Worm (Caenorhabditis elegans) whole organism, L1 larva: ENCODE results near the gene K04A8.1.

Experiments used
- C04F5.9 ChIP-seq: sonication (generic microtip); optimal IDR thresholded peaks from 2 replicates; lab custom pipeline; 2016; ENCODE audit warnings: missing genetic modification characterization, missing compliant biosample characterization
- C16A3.4 ChIP-seq: fragments of 150-350 bp; optimal IDR thresholded peaks from 2 replicates; lab custom pipeline; 2014; ENCODE audit warnings: missing biosample characterization, missing genetic modification characterization
- C34B4.2 ChIP-seq: sonication (generic microtip); optimal IDR thresholded peaks from 2 replicates; lab custom pipeline; 2017; ENCODE audit warnings: mild to moderate bottlenecking, missing genetic modification characterization, missing compliant biosample characterization
- F16B12.6 ChIP-seq: fragments of 150-350 bp; optimal IDR thresholded peaks from 2 replicates; lab custom pipeline; 2014; ENCODE audit warnings: missing biosample characterization, missing genetic modification characterization
- alr-1 ChIP-seq: fragments of 200-800 bp; sonication (Bioruptor generic); optimal IDR thresholded peaks from 2 replicates; lab custom pipeline; 2018; ENCODE audit warnings: borderline replicate concordance, mild to moderate bottlenecking, missing genetic modification characterization, missing compliant biosample characterization
- ama-1 ChIP-seq: fragments of 150-350 bp; optimal IDR thresholded peaks from 2 replicates; lab custom pipeline; 2014
- blmp-1 ChIP-seq: fragments of 150-350 bp; optimal IDR thresholded peaks from 2 replicates; lab custom pipeline; 2014; ENCODE audit warnings: missing biosample characterization, missing genetic modification characterization
- ceh-63 ChIP-seq: fragments of 200-800 bp; sonication (Bioruptor generic); optimal IDR thresholded peaks from 2 replicates; lab custom pipeline; 2018; ENCODE audit warnings: mild to moderate bottlenecking, missing genetic modification characterization, missing compliant biosample characterization
- ceh-8 ChIP-seq: fragments of 200-800 bp; sonication (Bioruptor generic); optimal IDR thresholded peaks from 2 replicates; lab custom pipeline; 2018; ENCODE audit warnings: mild to moderate bottlenecking, missing genetic modification characterization, moderate library complexity, missing compliant biosample characterization
- ces-1 ChIP-seq: fragments of 150-350 bp; optimal IDR thresholded peaks from 2 replicates; lab custom pipeline; 2014; ENCODE audit warnings: missing biosample characterization, missing genetic modification reagents, missing genetic modification characterization
- dpl-1 ChIP-seq, 3 experiments: fragments of 150-350 bp in 2 of 3; sonication (generic microtip) in 1 of 3; optimal IDR thresholded peaks; 2 replicates each; lab custom pipeline; 2014 to 2017; ENCODE audit warnings: missing biosample characterization in 3 of 3, missing genetic modification characterization in 3 of 3, missing genetic modification reagents in 3 of 3
- efl-1 ChIP-seq, 4 experiments: fragments of 150-350 bp; optimal IDR thresholded peaks in 3 of 4; peaks in 1 of 4; 1 replicate in 1 of 4; 2 replicates in 3 of 4; lab custom pipeline; 2014; ENCODE audit warnings: missing biosample characterization in 2 of 4, missing genetic modification characterization in 2 of 4, missing genetic modification reagents in 2 of 4
- elt-3 ChIP-seq, 6 experiments: fragments of 150-350 bp in 1 of 6; sonication (generic microtip); optimal IDR thresholded peaks; 2 replicates each; lab custom pipeline; 2017 to 2018; ENCODE audit warnings: missing biosample characterization in 6 of 6, missing genetic modification characterization in 6 of 6, inconsistent platforms in 1 of 6
- ets-5 ChIP-seq: fragments of 200-800 bp; sonication (Bioruptor generic); IDR thresholded peaks from 2 replicates; pipeline ENCODE4 v1.3.6; 2022; ENCODE audit warnings: missing genetic modification characterization, missing compliant biosample characterization
- fkh-4 ChIP-seq: sonication (generic microtip); optimal IDR thresholded peaks from 2 replicates; lab custom pipeline; 2016; ENCODE audit warnings: missing compliant biosample characterization, missing genetic modification characterization, borderline replicate concordance
- fkh-8 ChIP-seq: sonication (generic microtip); optimal IDR thresholded peaks from 2 replicates; lab custom pipeline; 2016; ENCODE audit warnings: mild to moderate bottlenecking, missing genetic modification characterization, missing compliant biosample characterization
- hlh-17 ChIP-seq: fragments of 200-800 bp; sonication (Bioruptor generic); optimal IDR thresholded peaks from 2 replicates; lab custom pipeline; 2018; ENCODE audit warnings: missing genetic modification characterization, mild to moderate bottlenecking, missing compliant biosample characterization, moderate library complexity, borderline replicate concordance
- irx-1 ChIP-seq: sonication (generic microtip); optimal IDR thresholded peaks from 2 replicates; lab custom pipeline; 2016; ENCODE audit warnings: missing genetic modification characterization, missing compliant biosample characterization
- isw-1 ChIP-seq: fragments of 200-800 bp; sonication (Bioruptor generic); IDR thresholded peaks from 2 replicates; pipeline ENCODE4 v1.3.6; 2022; ENCODE audit warnings: missing genetic modification characterization, missing compliant biosample characterization
- jun-1 ChIP-seq: fragments of 150-350 bp; optimal IDR thresholded peaks from 2 replicates; lab custom pipeline; 2014; ENCODE audit warnings: missing biosample characterization, missing genetic modification reagents, missing genetic modification characterization
- lin-14 ChIP-seq: fragments of 200-800 bp; sonication (Bioruptor generic); optimal IDR thresholded peaks from 2 replicates; lab custom pipeline; 2018; ENCODE audit warnings: mild to moderate bottlenecking, missing genetic modification characterization, moderate library complexity, missing compliant biosample characterization
- lin-15B ChIP-seq: fragments of 150-350 bp; sonication (generic microtip); optimal IDR thresholded peaks from 3 replicates; lab custom pipeline; 2014; ENCODE audit warnings: missing biosample characterization, missing genetic modification characterization
- lsy-2 ChIP-seq, 2 experiments: fragments of 150-350 bp; optimal IDR thresholded peaks; 2 replicates each; lab custom pipeline; 2014; ENCODE audit warnings: missing biosample characterization in 2 of 2, missing genetic modification characterization in 2 of 2
- mdl-1 ChIP-seq, 2 experiments: fragments of 150-350 bp; optimal IDR thresholded peaks; 2 replicates each; lab custom pipeline; 2014 to 2017; ENCODE audit warnings: missing biosample characterization in 2 of 2, missing genetic modification characterization in 2 of 2, inconsistent platforms in 1 of 2
- mep-1 ChIP-seq: fragments of 150-350 bp; optimal IDR thresholded peaks from 2 replicates; lab custom pipeline; 2014; ENCODE audit warnings: missing biosample characterization, missing genetic modification characterization
- nhr-19 ChIP-seq: fragments of 200-800 bp; sonication (Bioruptor generic); conservative IDR thresholded peaks from 2 replicates; pipeline ENCODE4 v1.3.6; 2022; ENCODE audit warnings: missing genetic modification characterization, missing compliant biosample characterization
- nhr-20 ChIP-seq: sonication (generic microtip); optimal IDR thresholded peaks from 2 replicates; lab custom pipeline; 2016; ENCODE audit warnings: mild to moderate bottlenecking, missing genetic modification characterization, missing compliant biosample characterization
- nhr-28 ChIP-seq: fragments of 150-350 bp; optimal IDR thresholded peaks from 2 replicates; lab custom pipeline; 2014; ENCODE audit warnings: missing biosample characterization, missing genetic modification characterization
- nhr-47 ChIP-seq: sonication (generic microtip); optimal IDR thresholded peaks from 2 replicates; lab custom pipeline; 2016; ENCODE audit warnings: mild to moderate bottlenecking, missing genetic modification characterization, moderate library complexity, missing compliant biosample characterization
- nhr-71 ChIP-seq: sonication (generic microtip); optimal IDR thresholded peaks from 2 replicates; lab custom pipeline; 2016; ENCODE audit warnings: mild to moderate bottlenecking, missing genetic modification characterization, moderate library complexity, missing compliant biosample characterization
- nhr-76 ChIP-seq: sonication (generic microtip); optimal IDR thresholded peaks from 2 replicates; lab custom pipeline; 2017; ENCODE audit warnings: missing biosample characterization, missing genetic modification characterization
- nhr-84 ChIP-seq: sonication (generic microtip); optimal IDR thresholded peaks from 2 replicates; lab custom pipeline; 2017; ENCODE audit warnings: missing biosample characterization, missing genetic modification characterization
- nhr-85 ChIP-seq: sonication (generic microtip); peaks from one replicate; lab custom pipeline; 2016; ENCODE audit warnings: missing genetic modification characterization, inconsistent platforms, missing compliant biosample characterization
- nhr-90 ChIP-seq: sonication (generic microtip); optimal IDR thresholded peaks from 2 replicates; lab custom pipeline; 2016; ENCODE audit warnings: mild to moderate bottlenecking, missing genetic modification characterization, missing compliant biosample characterization; ENCODE audit not compliant: poor library complexity
- pax-3 ChIP-seq: fragments of 200-800 bp; sonication (Bioruptor generic); optimal IDR thresholded peaks from 2 replicates; lab custom pipeline; 2018; ENCODE audit warnings: mild to moderate bottlenecking, missing genetic modification characterization, moderate library complexity, missing compliant biosample characterization
- rnt-1 ChIP-seq: sonication (generic microtip); optimal IDR thresholded peaks from 2 replicates; lab custom pipeline; 2016; ENCODE audit warnings: mild to moderate bottlenecking, missing genetic modification characterization, moderate library complexity, missing compliant biosample characterization
- skn-1 ChIP-seq: fragments of 150-350 bp; optimal IDR thresholded peaks from 2 replicates; lab custom pipeline; 2014; ENCODE audit warnings: missing biosample characterization, missing genetic modification characterization
- snpc-4 ChIP-seq: fragments of 150-350 bp; optimal IDR thresholded peaks from 2 replicates; lab custom pipeline; 2014; ENCODE audit warnings: missing biosample characterization, missing genetic modification characterization
- snu-23 ChIP-seq: sonication (generic microtip); optimal IDR thresholded peaks from 2 replicates; lab custom pipeline; 2016; ENCODE audit warnings: missing genetic modification characterization, missing compliant biosample characterization
- sox-4 ChIP-seq: sonication (generic microtip); optimal IDR thresholded peaks from 2 replicates; lab custom pipeline; 2016; ENCODE audit warnings: missing genetic modification characterization, missing compliant biosample characterization
- sptf-1 ChIP-seq: fragments of 150-350 bp; optimal IDR thresholded peaks from 2 replicates; lab custom pipeline; 2014; ENCODE audit warnings: missing biosample characterization, missing genetic modification characterization
- sup-37 ChIP-seq: fragments of 200-800 bp; sonication (Bioruptor generic); optimal IDR thresholded peaks from 2 replicates; lab custom pipeline; 2018; ENCODE audit warnings: mild to moderate bottlenecking, missing genetic modification characterization, missing compliant biosample characterization
- tbx-2 ChIP-seq: sonication (generic microtip); optimal IDR thresholded peaks from 2 replicates; lab custom pipeline; 2016; ENCODE audit warnings: missing genetic modification characterization, missing compliant biosample characterization
- unc-86 ChIP-seq: sonication (generic microtip); optimal IDR thresholded peaks from 2 replicates; lab custom pipeline; 2016; ENCODE audit warnings: missing genetic modification characterization, missing compliant biosample characterization

The K04A8.1 gene

DNA sequence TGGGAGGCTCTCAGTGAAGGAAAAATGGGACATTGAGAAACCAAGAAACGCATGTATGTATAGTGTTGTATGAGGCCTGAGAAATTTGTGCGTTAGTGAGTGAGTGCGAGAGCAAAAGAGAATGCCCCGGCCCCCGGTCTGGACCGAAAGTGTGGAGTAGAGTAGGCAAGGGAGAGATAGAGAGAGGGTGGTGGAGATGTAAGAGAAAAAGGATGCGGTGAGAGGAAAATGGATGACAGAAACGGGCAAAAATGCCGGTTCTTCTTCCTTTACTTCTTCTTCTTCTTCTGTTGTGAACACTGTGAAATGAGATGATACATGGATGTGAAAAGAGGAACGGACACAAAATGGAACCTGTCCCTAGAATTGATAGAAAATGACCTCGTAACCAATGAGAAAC is 27.8 kb upstream of the K04A8.1 start (continued):
- TF ChIP-seq nhr-19 (GFP tag; lab: Robert Waterston, UW) (no peak), skn-1 (tag; lab: Kevin White, UChicago) (no peak), lsy-2 (tag; optimal IDR thresholded peaks at IDR 0.05; lab: Kevin White, UChicago) (peak in 1 of 2 experiments; percentile 48), sup-37 (GFP tag; lab: Kevin White, UChicago) (no peak), mep-1 (no peak), unc-86 (tag; lab: Kevin White, UChicago) (no peak), fkh-4 (tag; lab: Kevin White, UChicago) (no peak), isw-1 (GFP tag; lab: Robert Waterston, UW) (no peak), fkh-8 (tag; lab: Kevin White, UChicago) (no peak), nhr-84 (tag; lab: Kevin White, UChicago) (no peak), lin-15B (tag; lab: Kevin White, UChicago) (no peak), ama-1 (no peak), jun-1 (tag; lab: Kevin White, UChicago) (no peak), irx-1 (tag; lab: Kevin White, UChicago) (no peak), rnt-1 (tag; lab: Kevin White, UChicago) (peak; percentile 30), nhr-90 (no peak), pax-3 (tag; lab: Kevin White, UChicago) (no peak), ceh-63 (GFP tag; lab: Kevin White, UChicago) (no peak), ceh-8 (no peak), F16B12.6 (tag; lab: Kevin White, UChicago) (no peak), nhr-47 (tag; lab: Kevin White, UChicago) (no peak), nhr-28 (tag; lab: Kevin White, UChicago) (no peak), snpc-4 (tag; lab: Kevin White, UChicago) (no peak)

DNA sequence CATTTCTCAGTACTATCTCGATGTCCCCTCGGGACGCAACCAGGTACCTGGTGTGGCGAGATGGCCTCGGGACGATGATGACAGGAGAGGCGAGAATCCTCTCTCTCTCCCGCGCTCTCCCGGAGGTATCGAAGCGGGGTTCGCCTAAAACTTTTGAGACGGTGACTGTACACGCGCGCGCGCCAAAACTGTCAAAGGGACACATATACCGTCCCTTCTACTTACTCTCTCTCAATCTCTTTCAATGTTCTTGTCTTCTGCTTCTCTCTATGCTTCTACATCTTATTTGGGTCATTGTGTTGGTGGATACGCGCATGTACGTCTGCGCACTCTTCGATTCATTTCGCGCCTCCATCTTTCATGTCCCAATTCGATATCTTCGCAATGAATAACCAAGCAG is 24.3 kb upstream of the K04A8.1 start:
- peak; percentile 47 for TF ChIP-seq snu-23
- peak in 1 of 3 experiments; percentile 12 for TF ChIP-seq dpl-1 (GFP tag; optimal IDR thresholded peaks at IDR 0.05; lab: Kevin White, UChicago)
- peak in 1 of 2 experiments; percentile 22 for TF ChIP-seq mdl-1 (tag; optimal IDR thresholded peaks at IDR 0.05; lab: Kevin White, UChicago)
- TF ChIP-seq elt-3 (tag; optimal IDR thresholded peaks at IDR 0.05; lab: Kevin White, UChicago): peak in 1 of 6 experiments; percentile 48
- peak; percentile 2 for TF ChIP-seq C16A3.4
- TF ChIP-seq alr-1 (tag; lab: Kevin White, UChicago): no peak
- peak; percentile 63 for TF ChIP-seq blmp-1 (tag; lab: Kevin White, UChicago)
- peak; percentile 44 for TF ChIP-seq skn-1 (tag; lab: Kevin White, UChicago)
- TF ChIP-seq lin-14 (GFP tag; lab: Kevin White, UChicago): peak; percentile 80
- TF ChIP-seq nhr-71 (tag; lab: Kevin White, UChicago): peak; percentile 32
- TF ChIP-seq mep-1: peak; percentile 11
- peak; percentile 49 for TF ChIP-seq nhr-20 (tag; lab: Kevin White, UChicago)
- no peak for TF ChIP-seq isw-1 (GFP tag; lab: Robert Waterston, UW)
- no peak for TF ChIP-seq sptf-1 (tag; lab: Kevin White, UChicago)
- TF ChIP-seq nhr-90: peak; percentile 4
- no peak for TF ChIP-seq nhr-85 (tag; lab: Kevin White, UChicago)
- no peak for TF ChIP-seq hlh-17 (GFP tag; lab: Kevin White, UChicago)
- no peak for TF ChIP-seq efl-1 (optimal IDR thresholded peaks at IDR 0.05; lab: Kevin White, UChicago)
- TF ChIP-seq efl-1 (GFP tag; optimal IDR thresholded peaks at IDR 0.05 in 1 of 2; lab: Kevin White, UChicago): peak in 1 of 2 experiments; percentile 77
- peak in 1 of 2 experiments; percentile 38 for TF ChIP-seq lsy-2 (tag; optimal IDR thresholded peaks at IDR 0.05; lab: Kevin White, UChicago)

DNA sequence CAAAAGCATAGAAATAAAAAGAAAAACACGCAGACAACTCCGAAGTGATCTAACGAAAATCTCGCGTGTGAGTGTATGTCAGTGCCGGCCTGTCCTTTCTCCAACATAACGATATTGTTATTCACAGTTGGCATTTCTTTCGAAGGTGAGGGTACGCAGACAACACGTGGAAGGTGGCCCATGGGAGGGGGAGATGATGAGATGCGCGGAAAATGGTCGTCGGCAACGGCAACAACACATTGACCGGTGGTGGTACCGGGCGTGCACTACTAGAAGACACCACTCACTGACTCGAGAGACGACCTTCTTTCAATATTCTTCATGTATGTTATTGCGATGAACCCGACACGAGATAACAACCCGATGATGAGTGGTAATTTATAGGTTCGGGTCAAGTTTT is 21.1 kb upstream of the K04A8.1 start:
- TF ChIP-seq ets-5 (GFP tag; lab: Robert Waterston, UW) (no peak), nhr-19 (GFP tag; lab: Robert Waterston, UW) (no peak), alr-1 (tag; lab: Kevin White, UChicago) (no peak), ces-1 (GFP tag; lab: Kevin White, UChicago) (no peak), snu-23 (peak; percentile 42), lin-14 (GFP tag; lab: Kevin White, UChicago) (peak; percentile 77), isw-1 (GFP tag; lab: Robert Waterston, UW) (no peak), tbx-2 (no peak), C34B4.2 (tag; lab: Kevin White, UChicago) (no peak), blmp-1 (tag; lab: Kevin White, UChicago) (peak; percentile 37), F16B12.6 (tag; lab: Kevin White, UChicago) (no peak), mep-1 (peak; percentile 40), C04F5.9 (tag; lab: Kevin White, UChicago) (no peak), nhr-20 (tag; lab: Kevin White, UChicago) (peak; percentile 41), nhr-76 (no peak), sox-4 (tag; lab: Kevin White, UChicago) (no peak), nhr-71 (tag; lab: Kevin White, UChicago) (peak; percentile 6), nhr-90 (peak; percentile 28), dpl-1 (GFP tag; optimal IDR thresholded peaks at IDR 0.05; lab: Kevin White, UChicago) (no peak)
